Worm (Caenorhabditis elegans) whole organism, young adult: ENCODE results near the gene fbxa-64.

Experiments
- C17E4.6 ChIP-seq: fragments of 200-800 bp; sonication (Bioruptor generic); IDR thresholded peaks from 2 replicates; pipeline ENCODE4 v1.3.6; 2022; ENCODE audit warnings: missing genetic modification reagents, missing genetic modification characterization, missing compliant biosample characterization
- D2030.7 ChIP-seq: fragments of 200-800 bp; sonication (Bioruptor generic); IDR thresholded peaks from 2 replicates; pipeline ENCODE4 v1.3.6; 2022; ENCODE audit warnings: missing genetic modification reagents, missing genetic modification characterization, missing compliant biosample characterization
- F37B4.10 ChIP-seq: fragments of 200-800 bp; sonication (Bioruptor generic); IDR thresholded peaks from 2 replicates; pipeline ENCODE4 v1.3.6; 2022; ENCODE audit warnings: missing genetic modification characterization, missing compliant biosample characterization
- F39B2.1 ChIP-seq: fragments of 200-800 bp; sonication (Bioruptor generic); IDR thresholded peaks from 2 replicates; pipeline ENCODE4 v1.3.6; 2022; ENCODE audit warnings: missing genetic modification reagents, missing genetic modification characterization, missing compliant biosample characterization
- F52B5.7 ChIP-seq: sonication (generic microtip); optimal IDR thresholded peaks from 2 replicates; lab custom pipeline; 2016; ENCODE audit warnings: mild to moderate bottlenecking, missing genetic modification characterization, missing compliant biosample characterization
- F57C9.4 ChIP-seq: sonication (generic microtip); optimal IDR thresholded peaks from 2 replicates; lab custom pipeline; 2017; ENCODE audit warnings: mild to moderate bottlenecking, missing genetic modification characterization, missing compliant biosample characterization
- K11D2.4 ChIP-seq: fragments of 200-800 bp; sonication (Bioruptor generic); IDR thresholded peaks from 2 replicates; pipeline ENCODE4 v1.3.6; 2022; ENCODE audit warnings: missing genetic modification reagents, missing genetic modification characterization, missing compliant biosample characterization
- K12H6.12 ChIP-seq: fragments of 200-800 bp; sonication (Bioruptor generic); optimal IDR thresholded peaks from 2 replicates; lab custom pipeline; 2018; ENCODE audit warnings: mild to moderate bottlenecking, missing genetic modification characterization, missing compliant biosample characterization
- Y53F4B.3 ChIP-seq: fragments of 200-800 bp; sonication (Bioruptor generic); IDR thresholded peaks from 2 replicates; pipeline ENCODE4 v1.3.6; 2022; ENCODE audit warnings: missing genetic modification reagents, missing genetic modification characterization, missing compliant biosample characterization
- ama-1 ChIP-seq, 3 experiments: fragments of 150-350 bp in 1 of 3; sonication (generic microtip) in 2 of 3; optimal IDR thresholded peaks; 2 replicates each; lab custom pipeline; 2014 to 2018; ENCODE audit warnings: missing biosample characterization in 2 of 3, missing genetic modification characterization in 2 of 3, missing genetic modification reagents in 2 of 3
- attf-3 ChIP-seq: fragments of 200-800 bp; sonication (Bioruptor generic); conservative IDR thresholded peaks from 2 replicates; pipeline ENCODE4 v1.3.6; 2022; ENCODE audit warnings: missing genetic modification reagents, missing genetic modification characterization, missing compliant biosample characterization
- cebp-2 ChIP-seq: fragments of 200-800 bp; sonication (Bioruptor generic); IDR thresholded peaks from 2 replicates; pipeline ENCODE4 v1.3.6; 2022; ENCODE audit warnings: missing genetic modification characterization, missing compliant biosample characterization
- ceh-27 ChIP-seq: fragments of 200-800 bp; sonication (Bioruptor generic); optimal IDR thresholded peaks from 2 replicates; lab custom pipeline; 2018; ENCODE audit warnings: mild to moderate bottlenecking, missing genetic modification characterization, moderate library complexity, missing compliant biosample characterization
- ceh-79 ChIP-seq: sonication (generic microtip); optimal IDR thresholded peaks from 2 replicates; lab custom pipeline; 2017; ENCODE audit warnings: mild to moderate bottlenecking, missing genetic modification characterization, missing compliant biosample characterization
- chd-7 ChIP-seq: sonication (generic microtip); optimal IDR thresholded peaks from 2 replicates; lab custom pipeline; 2016; ENCODE audit warnings: mild to moderate bottlenecking, missing genetic modification characterization, moderate library complexity, missing compliant biosample characterization
- die-1 ChIP-seq: sonication (generic microtip); optimal IDR thresholded peaks from 2 replicates; lab custom pipeline; 2016; ENCODE audit warnings: missing genotype, mild to moderate bottlenecking, missing genetic modification characterization, missing compliant biosample characterization
- ekl-4 ChIP-seq: fragments of 200-800 bp; sonication (Bioruptor generic); IDR thresholded peaks from 2 replicates; pipeline ENCODE4 v1.3.6; 2022; ENCODE audit warnings: missing genetic modification reagents, missing genetic modification characterization, missing compliant biosample characterization
- hlh-26 ChIP-seq: fragments of 200-800 bp; sonication (Bioruptor generic); conservative IDR thresholded peaks from 2 replicates; pipeline ENCODE4 v1.3.6; 2022; ENCODE audit warnings: missing genetic modification reagents, missing genetic modification characterization, missing compliant biosample characterization
- hsf-1 ChIP-seq: fragments of 200-800 bp; sonication (Bioruptor generic); IDR thresholded peaks from 2 replicates; pipeline ENCODE4 v1.3.6; 2022; ENCODE audit warnings: missing genetic modification reagents, missing genetic modification characterization, missing compliant biosample characterization
- let-526 ChIP-seq: fragments of 200-800 bp; sonication (Bioruptor generic); IDR thresholded peaks from 2 replicates; pipeline ENCODE4 v1.3.6; 2022; ENCODE audit warnings: missing genetic modification reagents, missing genetic modification characterization, missing compliant biosample characterization
- let-607 ChIP-seq, 2 experiments: fragments of 200-800 bp in 1 of 2; sonication (Bioruptor generic) in 1 of 2; sonication (generic microtip) in 1 of 2; optimal IDR thresholded peaks; 2 replicates each; lab custom pipeline; 2016 to 2018; ENCODE audit warnings: mild to moderate bottlenecking in 2 of 2, missing compliant biosample characterization in 2 of 2, missing genetic modification characterization in 2 of 2, moderate library complexity in 2 of 2, missing genotype in 1 of 2
- lin-40 ChIP-seq: sonication (generic microtip); optimal IDR thresholded peaks from 2 replicates; lab custom pipeline; 2016; ENCODE audit warnings: missing genetic modification characterization, mild to moderate bottlenecking, missing compliant biosample characterization, missing genotype, missing genetic modification reagents
- lsl-1 ChIP-seq: fragments of 200-800 bp; sonication (Bioruptor generic); optimal IDR thresholded peaks from 2 replicates; lab custom pipeline; 2018; ENCODE audit warnings: mild to moderate bottlenecking, missing genetic modification characterization, moderate library complexity, missing compliant biosample characterization
- madf-3 ChIP-seq: fragments of 200-800 bp; sonication (Bioruptor generic); IDR thresholded peaks from 2 replicates; pipeline ENCODE4 v1.3.6; 2022; ENCODE audit warnings: missing genetic modification reagents, missing genetic modification characterization, missing compliant biosample characterization
- mcd-1 ChIP-seq: fragments of 200-800 bp; sonication (Bioruptor generic); IDR thresholded peaks from 2 replicates; pipeline ENCODE4 v1.3.6; 2022; ENCODE audit warnings: missing genetic modification reagents, missing genetic modification characterization, missing compliant biosample characterization
- mel-28 ChIP-seq: sonication (generic microtip); optimal IDR thresholded peaks from 2 replicates; lab custom pipeline; 2016; ENCODE audit warnings: borderline replicate concordance, mild to moderate bottlenecking, missing genetic modification characterization, missing compliant biosample characterization
- nhr-27 ChIP-seq: fragments of 200-800 bp; sonication (Bioruptor generic); optimal IDR thresholded peaks from 2 replicates; lab custom pipeline; 2018; ENCODE audit warnings: mild to moderate bottlenecking, missing genetic modification characterization, moderate library complexity, missing compliant biosample characterization
- sea-2 ChIP-seq: fragments of 200-800 bp; sonication (Bioruptor generic); IDR thresholded peaks from 2 replicates; pipeline ENCODE4 v1.3.6; 2022; ENCODE audit warnings: missing genetic modification characterization, missing compliant biosample characterization
- tbx-9 ChIP-seq: sonication (generic microtip); optimal IDR thresholded peaks from 2 replicates; lab custom pipeline; 2016; ENCODE audit warnings: borderline replicate concordance, missing genetic modification characterization, inconsistent platforms, missing compliant biosample characterization
- xnd-1 ChIP-seq: sonication (generic microtip); optimal IDR thresholded peaks from 2 replicates; lab custom pipeline; 2016; ENCODE audit warnings: missing genotype, missing genetic modification reagents, missing genetic modification characterization, missing compliant biosample characterization
- ztf-22 ChIP-seq: fragments of 200-800 bp; sonication (Bioruptor generic); optimal IDR thresholded peaks from 2 replicates; lab custom pipeline; 2018; ENCODE audit warnings: mild to moderate bottlenecking, missing genetic modification characterization, moderate library complexity, missing compliant biosample characterization
- ztf-25 ChIP-seq: fragments of 200-800 bp; sonication (Bioruptor generic); IDR thresholded peaks from 2 replicates; pipeline ENCODE4 v1.3.6; 2022; ENCODE audit warnings: missing genetic modification reagents, missing genetic modification characterization, missing compliant biosample characterization
- ztf-26 ChIP-seq: sonication (generic microtip); optimal IDR thresholded peaks from 2 replicates; lab custom pipeline; 2017; ENCODE audit warnings: missing genetic modification characterization, missing compliant biosample characterization
- ztf-6 ChIP-seq: fragments of 200-800 bp; sonication (Bioruptor generic); IDR thresholded peaks from 2 replicates; pipeline ENCODE4 v1.3.6; 2022; ENCODE audit warnings: missing genetic modification reagents, missing genetic modification characterization, missing compliant biosample characterization

Gene fbxa-64

ce11 chrV:3241175-3241574 is 36.8 kb downstream of the fbxa-64 start, which contains the start of gene srj-11:
Gene srj-11 (plus strand): TSS chrV:3241424.
- no peak for TF ChIP-seq hsf-1 (GFP tag; lab: Robert Waterston, UW)
- TF ChIP-seq K12H6.12 (tag; lab: Kevin White, UChicago) = no peak
- no peak for TF ChIP-seq ztf-22
- no peak for TF ChIP-seq die-1 (tag; lab: Kevin White, UChicago)
- TF ChIP-seq madf-3 (GFP tag; lab: Robert Waterston, UW) = no peak
- no peak for TF ChIP-seq mel-28 (tag; lab: Kevin White, UChicago)
- TF ChIP-seq ztf-25 (GFP tag; lab: Robert Waterston, UW) = no peak
- TF ChIP-seq ama-1 (optimal IDR thresholded peaks at IDR 0.05; lab: Kevin White, UChicago) = no peak
- no peak for TF ChIP-seq ama-1 (GFP tag; optimal IDR thresholded peaks at IDR 0.05; lab: Kevin White, UChicago)
- TF ChIP-seq xnd-1 (tag; lab: Kevin White, UChicago) = no peak

ce11 chrV:3236610-3237009 is 41.3 kb downstream of the fbxa-64 start, which contains the start of the genes K08D9.9 and str-16:
Gene K08D9.9 (minus strand): TSS chrV:3236710.
Gene str-16 (plus strand): TSS chrV:3236875.
- TF ChIP-seq F37B4.10 (GFP tag; lab: Robert Waterston, UW) = no peak
- TF ChIP-seq mcd-1 (GFP tag; lab: Robert Waterston, UW) = no peak
- no peak for TF ChIP-seq lin-40
- no peak for TF ChIP-seq ceh-79 (tag; lab: Kevin White, UChicago)
- no peak for TF ChIP-seq chd-7 (tag; lab: Kevin White, UChicago)
- no peak for TF ChIP-seq ztf-6 (GFP tag; lab: Robert Waterston, UW)
- TF ChIP-seq C17E4.6 = no peak
- no peak for TF ChIP-seq ztf-25 (GFP tag; lab: Robert Waterston, UW)
- TF ChIP-seq ceh-27 (GFP tag; lab: Kevin White, UChicago) = no peak
- no peak for TF ChIP-seq F52B5.7 (tag; lab: Kevin White, UChicago)
- TF ChIP-seq tbx-9 (tag; lab: Kevin White, UChicago) = no peak
- no peak for TF ChIP-seq K11D2.4 (GFP tag; lab: Robert Waterston, UW)
- no peak for TF ChIP-seq Y53F4B.3 (GFP tag; lab: Robert Waterston, UW)
- no peak for TF ChIP-seq hsf-1 (GFP tag; lab: Robert Waterston, UW)
- no peak for TF ChIP-seq sea-2
- no peak for TF ChIP-seq ama-1 (optimal IDR thresholded peaks at IDR 0.05; lab: Kevin White, UChicago)
- TF ChIP-seq ama-1 (GFP tag; optimal IDR thresholded peaks at IDR 0.05; lab: Kevin White, UChicago) = no peak
- no peak for TF ChIP-seq let-607 (tag; optimal IDR thresholded peaks at IDR 0.05; lab: Kevin White, UChicago)

ce11 chrV:3234887-3235286 is 43.1 kb downstream of the fbxa-64 start, which contains the start of gene K08D9.6:
Gene K08D9.6 (minus strand): TSS chrV:3234987.
- TF ChIP-seq D2030.7 = no peak
- no peak for TF ChIP-seq cebp-2
- TF ChIP-seq ekl-4 (GFP tag; lab: Robert Waterston, UW) = no peak
- TF ChIP-seq nhr-27 (tag; lab: Kevin White, UChicago) = no peak
- TF ChIP-seq attf-3 (GFP tag; lab: Robert Waterston, UW) = no peak
- no peak for TF ChIP-seq F39B2.1 (GFP tag; lab: Robert Waterston, UW)
- TF ChIP-seq lsl-1 (GFP tag; lab: Kevin White, UChicago) = no peak
- no peak for TF ChIP-seq F57C9.4 (tag; lab: Kevin White, UChicago)
- TF ChIP-seq ztf-26 (tag; lab: Kevin White, UChicago) = no peak
- no peak for TF ChIP-seq hsf-1 (GFP tag; lab: Robert Waterston, UW)
- no peak for TF ChIP-seq hlh-26 (GFP tag; lab: Robert Waterston, UW)
- no peak for TF ChIP-seq ztf-25 (GFP tag; lab: Robert Waterston, UW)
- no peak for TF ChIP-seq tbx-9 (tag; lab: Kevin White, UChicago)
- TF ChIP-seq ztf-22 = no peak
- no peak for TF ChIP-seq let-526 (GFP tag; lab: Robert Waterston, UW)
- no peak for TF ChIP-seq ama-1 (optimal IDR thresholded peaks at IDR 0.05; lab: Kevin White, UChicago)
- TF ChIP-seq ama-1 (GFP tag; optimal IDR thresholded peaks at IDR 0.05; lab: Kevin White, UChicago) = no peak
